Fruit fly (Drosophila melanogaster): ENCODE measurements around the gene sr.

Gene sr

dm6 chr3R:18097531-18097930 is 6.9 kb downstream of the sr start:
- TF ChIP-seq CG9948 (tag; optimal IDR thresholded peaks at IDR 0.05): no peak
- TF ChIP-seq CG32121 (GFP tag; IDR thresholded peaks at IDR 0.05): peak; percentile 82
- TF ChIP-seq gl (tag; optimal IDR thresholded peaks at IDR 0.05): no peak

- TF ChIP-seq CG12605 (GFP tag; IDR thresholded peaks at IDR 0.05) (no peak), CG10348 (GFP tag; IDR thresholded peaks at IDR 0.05) (no peak), Ets98B (GFP tag; IDR thresholded peaks at IDR 0.05) (no peak), CG4496 (GFP tag; IDR thresholded peaks at IDR 0.05) (no peak), gl (tag; optimal IDR thresholded peaks at IDR 0.05) (no peak), rn (GFP tag; IDR thresholded peaks at IDR 0.05) (no peak), D1 (tag; optimal IDR thresholded peaks at IDR 0.05) (no peak), EcR (GFP tag; optimal IDR thresholded peaks at IDR 0.05) (no peak), CG14655 (GFP tag; optimal IDR thresholded peaks at IDR 0.05) (no peak), CG8159 (tag; optimal IDR thresholded peaks at IDR 0.05) (no peak), CG8301 (tag; optimal IDR thresholded peaks at IDR 0.05) (no peak), CG17806 (tag; optimal IDR thresholded peaks at IDR 0.05) (no peak)
These were observed 12.7 kb downstream of the sr start for dm6 chr3R:18103196-18103809.

- TF ChIP-seq Pif1B (GFP tag; optimal IDR thresholded peaks at IDR 0.05): no peak
- TF ChIP-seq fd96Ca (GFP tag; IDR thresholded peaks at IDR 0.05): 0 out of 3 replicates have a peak, but pooled peaks have one; percentile 7
- peak; percentile 57 for TF ChIP-seq Ets98B (GFP tag; IDR thresholded peaks at IDR 0.05)
- TF ChIP-seq gl (tag; optimal IDR thresholded peaks at IDR 0.05): no peak
- no peak for TF ChIP-seq CG17806 (tag; optimal IDR thresholded peaks at IDR 0.05)
- TF ChIP-seq CG4496 (GFP tag; IDR thresholded peaks at IDR 0.05): peak; percentile 58; the same call in 2 of the 3 replicates
- 0 out of 2 replicates have a peak, but pooled peaks have one; percentile 33 for TF ChIP-seq CG32121 (GFP tag; IDR thresholded peaks at IDR 0.05)
These were observed 13.7 kb downstream of the sr start for dm6 chr3R:18104261-18104792.

DNA sequence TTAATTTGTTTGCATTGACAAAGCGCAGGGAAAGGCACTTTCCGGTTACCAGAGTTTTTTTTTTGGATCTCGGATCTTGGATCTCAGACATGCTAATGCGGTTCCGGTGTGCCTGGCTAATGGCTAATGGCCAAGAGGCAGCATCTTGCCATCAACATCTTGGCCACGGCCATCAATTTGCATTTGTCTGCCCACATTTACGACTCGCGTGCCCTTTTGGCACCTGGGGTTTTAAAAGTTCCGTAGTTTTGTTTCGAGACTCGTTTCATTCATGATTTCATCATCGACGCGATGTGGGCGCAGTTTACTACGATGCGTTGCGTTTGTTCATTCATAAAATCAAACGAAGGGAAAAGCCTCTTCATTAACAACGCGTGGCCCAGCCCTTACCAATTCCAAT is 15.5 kb downstream of the sr start:
- TF ChIP-seq CG4496 (GFP tag; IDR thresholded peaks at IDR 0.05): no peak
- no peak for TF ChIP-seq D1 (tag; optimal IDR thresholded peaks at IDR 0.05)
- TF ChIP-seq CG12605 (GFP tag; IDR thresholded peaks at IDR 0.05): no peak
- no peak for TF ChIP-seq CG8301 (tag; optimal IDR thresholded peaks at IDR 0.05)
- no peak for TF ChIP-seq Snoo (tag; optimal IDR thresholded peaks at IDR 0.05)
- TF ChIP-seq CG9948 (tag; optimal IDR thresholded peaks at IDR 0.05): no peak
- no peak for TF ChIP-seq CG8159 (tag; optimal IDR thresholded peaks at IDR 0.05)
- no peak for TF ChIP-seq CG17806 (tag; optimal IDR thresholded peaks at IDR 0.05)
- TF ChIP-seq CG13204 (GFP tag; optimal IDR thresholded peaks at IDR 0.05): no peak
- TF ChIP-seq CG34367 (tag; optimal IDR thresholded peaks at IDR 0.05): no peak
- TF ChIP-seq rn (GFP tag; IDR thresholded peaks at IDR 0.05): no peak
- no peak for TF ChIP-seq EcR (GFP tag; optimal IDR thresholded peaks at IDR 0.05)
- no peak for TF ChIP-seq CG10348 (GFP tag; IDR thresholded peaks at IDR 0.05)

DNA sequence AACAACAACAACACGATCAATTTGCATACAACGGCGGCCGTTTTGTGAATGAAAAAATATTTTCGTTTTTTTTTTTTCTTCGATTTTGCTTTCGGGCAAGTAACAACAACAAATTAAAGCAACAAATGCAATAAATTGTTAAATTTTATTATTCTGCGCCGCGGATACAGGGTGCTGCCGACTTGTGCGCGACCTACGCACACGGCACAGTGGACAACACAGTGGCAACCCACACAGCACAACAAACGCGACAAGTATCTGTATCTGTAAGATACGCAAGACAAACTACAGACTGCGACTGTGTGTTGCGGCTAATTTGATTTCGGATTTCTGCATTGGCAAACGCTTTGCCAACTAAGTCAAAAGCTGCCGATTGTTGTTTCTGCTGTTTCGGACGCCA is 17.0 kb downstream of the sr start:
- no peak for TF ChIP-seq CG8301 (tag; optimal IDR thresholded peaks at IDR 0.05)
- TF ChIP-seq CG32121 (GFP tag; IDR thresholded peaks at IDR 0.05): 0 out of 2 replicates have a peak, but pooled peaks have one; percentile 11
- TF ChIP-seq CG15710 (tag; optimal IDR thresholded peaks at IDR 0.05): no peak
- TF ChIP-seq CG4496 (GFP tag; IDR thresholded peaks at IDR 0.05): peak; percentile 15; the same call in 1 of the 3 replicates
- no peak for TF ChIP-seq rn (GFP tag; IDR thresholded peaks at IDR 0.05)

DNA sequence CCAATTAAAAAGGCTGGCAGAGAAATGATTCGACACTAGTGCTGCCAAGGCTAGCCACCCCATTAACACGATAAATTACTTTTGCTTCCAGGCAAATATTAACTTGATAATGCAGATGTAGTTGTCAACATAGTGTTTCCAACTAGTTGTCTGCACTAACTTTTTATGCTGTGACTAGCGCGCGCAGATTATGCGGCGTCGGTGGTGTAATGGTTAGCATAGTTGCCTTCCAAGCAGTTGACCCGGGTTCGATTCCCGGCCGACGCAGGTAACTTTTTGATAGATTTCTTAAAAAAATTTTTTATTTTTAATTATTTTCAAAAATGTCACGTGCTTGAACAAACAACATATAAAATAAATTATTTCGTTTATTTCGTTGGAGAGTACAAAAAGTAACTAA is 17.8 kb downstream of the sr start:
- TF ChIP-seq CG8159 (tag; optimal IDR thresholded peaks at IDR 0.05): no peak
- TF ChIP-seq CG34367 (tag; optimal IDR thresholded peaks at IDR 0.05): no peak
- no peak for TF ChIP-seq rn (GFP tag; IDR thresholded peaks at IDR 0.05)

- 0 out of 3 replicates have a peak, but pooled peaks have one; percentile 14 for TF ChIP-seq fd96Ca (GFP tag; IDR thresholded peaks at IDR 0.05)
- peak; percentile 0 for TF ChIP-seq CG14655 (GFP tag; optimal IDR thresholded peaks at IDR 0.05)
- TF ChIP-seq CG15710 (tag; optimal IDR thresholded peaks at IDR 0.05): no peak
- no peak for TF ChIP-seq CG9948 (tag; optimal IDR thresholded peaks at IDR 0.05)
- peak; percentile 72 for TF ChIP-seq CG12605 (GFP tag; IDR thresholded peaks at IDR 0.05)
These were observed 21.1 kb downstream of the sr start for dm6 chr3R:18111709-18112110.

dm6 chr3R:18114834-18115233 is 24.2 kb downstream of the sr start:
- no peak for TF ChIP-seq CG9948 (tag; optimal IDR thresholded peaks at IDR 0.05)
- TF ChIP-seq EcR (GFP tag; optimal IDR thresholded peaks at IDR 0.05): no peak
- TF ChIP-seq CG14655 (GFP tag; optimal IDR thresholded peaks at IDR 0.05): no peak
- TF ChIP-seq D1 (tag; optimal IDR thresholded peaks at IDR 0.05): no peak
- TF ChIP-seq fd96Ca (GFP tag; IDR thresholded peaks at IDR 0.05): no peak
- TF ChIP-seq Pif1A (GFP tag; optimal IDR thresholded peaks at IDR 0.05): no peak
- no peak for TF ChIP-seq CG13204 (GFP tag; optimal IDR thresholded peaks at IDR 0.05)
- no peak for TF ChIP-seq CG12605 (GFP tag; IDR thresholded peaks at IDR 0.05)
- no peak for TF ChIP-seq rn (GFP tag; IDR thresholded peaks at IDR 0.05)
- no peak for TF ChIP-seq CG15710 (tag; optimal IDR thresholded peaks at IDR 0.05)
- no peak for TF ChIP-seq CG10348 (GFP tag; IDR thresholded peaks at IDR 0.05)
- no peak for TF ChIP-seq CG34367 (tag; optimal IDR thresholded peaks at IDR 0.05)
- TF ChIP-seq gl (tag; optimal IDR thresholded peaks at IDR 0.05): no peak
- TF ChIP-seq Snoo (tag; optimal IDR thresholded peaks at IDR 0.05): no peak
- no peak for TF ChIP-seq CG4496 (GFP tag; IDR thresholded peaks at IDR 0.05)
- TF ChIP-seq Pif1B (GFP tag; optimal IDR thresholded peaks at IDR 0.05): no peak
- no peak for TF ChIP-seq CG8301 (tag; optimal IDR thresholded peaks at IDR 0.05)
- no peak for TF ChIP-seq Ets98B (GFP tag; IDR thresholded peaks at IDR 0.05)

All from whole organism, pupa.